Worm (Caenorhabditis elegans): ENCODE data around the gene B0035.13.

DNA sequence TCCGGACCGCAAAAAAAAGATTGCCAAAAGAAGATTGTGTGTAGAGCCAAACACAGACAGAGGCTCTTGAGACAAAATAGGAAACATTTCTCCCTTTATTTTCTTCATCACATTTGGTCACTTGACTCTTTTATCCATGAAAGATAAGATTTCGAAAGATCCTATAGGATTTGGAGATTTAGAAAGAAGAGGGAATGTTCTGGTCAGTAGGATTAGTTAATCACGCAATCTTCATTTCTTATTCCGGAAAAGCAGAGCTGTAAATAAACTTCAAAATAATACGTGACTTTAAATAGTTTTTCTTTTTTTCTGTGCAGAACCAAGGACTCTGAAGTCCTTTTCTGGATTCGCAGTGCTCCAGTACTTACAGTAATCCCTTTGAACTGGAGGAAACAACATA is 40.8 kb upstream of the B0035.13 start:
- no peak for TF ChIP-seq egl-27 (tag; optimal IDR thresholded peaks at IDR 0.05)
- TF ChIP-seq nhr-12 (tag; optimal IDR thresholded peaks at IDR 0.05): no peak
- no peak for TF ChIP-seq blmp-1 (tag; optimal IDR thresholded peaks at IDR 0.05; ENCODE audit: insufficient read depth)
- TF ChIP-seq elt-3 (tag; optimal IDR thresholded peaks at IDR 0.05): no peak
- no peak for TF ChIP-seq lin-39 (tag; optimal IDR thresholded peaks at IDR 0.05)
- no peak for TF ChIP-seq unc-39 (tag; optimal IDR thresholded peaks at IDR 0.05)
- no peak for TF ChIP-seq unc-55 (GFP tag; optimal IDR thresholded peaks at IDR 0.05)
- TF ChIP-seq sem-4 (tag; optimal IDR thresholded peaks at IDR 0.05): no peak

Measured in whole organism, L2 larva.